Worm (Caenorhabditis elegans) whole organism, L3 larva: Measurements from ENCODE around the gene F15E6.6.

Source experiments
- R02D3.7 ChIP-seq: fragments of 150-350 bp; optimal IDR thresholded peaks from 2 replicates; lab custom pipeline; 2014; ENCODE audit warnings: missing biosample characterization, missing genetic modification characterization
- ZK546.5 ChIP-seq: sonication (generic microtip); optimal IDR thresholded peaks from 2 replicates; lab custom pipeline; 2017; ENCODE audit warnings: missing biosample characterization, missing genetic modification characterization
- ceh-16 ChIP-seq: sonication (generic microtip); optimal IDR thresholded peaks from 2 replicates; lab custom pipeline; 2017; ENCODE audit warnings: missing biosample characterization, missing genetic modification characterization
- ceh-28 ChIP-seq: fragments of 150-350 bp; optimal IDR thresholded peaks from 2 replicates; lab custom pipeline; 2014; ENCODE audit warnings: missing biosample characterization, missing genetic modification reagents, missing genetic modification characterization
- daf-12 ChIP-seq: fragments of 150-350 bp; optimal IDR thresholded peaks from 2 replicates; lab custom pipeline; 2014; ENCODE audit warnings: missing biosample characterization, missing genetic modification reagents, missing genetic modification characterization
- egl-27 ChIP-seq: sonication (generic microtip); optimal IDR thresholded peaks from 4 replicates; lab custom pipeline; 2017; ENCODE audit warnings: missing biosample characterization, missing genetic modification reagents, missing genetic modification characterization
- egl-5 ChIP-seq: fragments of 150-350 bp; optimal IDR thresholded peaks from 2 replicates; lab custom pipeline; 2017; ENCODE audit warnings: missing biosample characterization, missing genetic modification reagents, missing genetic modification characterization, inconsistent platforms
- elt-1 ChIP-seq: fragments of 150-350 bp; optimal IDR thresholded peaks from 2 replicates; lab custom pipeline; 2014; ENCODE audit warnings: missing biosample characterization, missing genetic modification characterization
- elt-2 ChIP-seq: sonication (generic microtip); optimal IDR thresholded peaks from 2 replicates; lab custom pipeline; 2016; ENCODE audit warnings: missing genetic modification reagents, mild to moderate bottlenecking, missing genetic modification characterization, missing compliant biosample characterization
- elt-3 ChIP-seq, 3 experiments: fragments of 150-350 bp in 1 of 3; sonication (generic microtip) in 2 of 3; optimal IDR thresholded peaks; 2 replicates in 2 of 3; 4 replicates in 1 of 3; lab custom pipeline; 2014 to 2017; ENCODE audit warnings: missing biosample characterization in 3 of 3, missing genetic modification characterization in 3 of 3
- eor-1 ChIP-seq, 2 experiments: fragments of 150-350 bp; optimal IDR thresholded peaks; 2 replicates each; lab custom pipeline; 2014 to 2018; ENCODE audit warnings: missing biosample characterization in 2 of 2, missing genetic modification characterization in 2 of 2
- fkh-10 ChIP-seq: sonication (generic microtip); optimal IDR thresholded peaks from 2 replicates; lab custom pipeline; 2017; ENCODE audit warnings: missing biosample characterization, missing genetic modification reagents, missing genetic modification characterization
- fkh-2 ChIP-seq: fragments of 150-350 bp; optimal IDR thresholded peaks from 2 replicates; lab custom pipeline; 2014; ENCODE audit warnings: missing biosample characterization, missing genetic modification reagents, missing genetic modification characterization
- fos-1 ChIP-seq: fragments of 150-350 bp; optimal IDR thresholded peaks from 2 replicates; lab custom pipeline; 2014; ENCODE audit warnings: missing biosample characterization, missing genetic modification characterization
- hmg-11 ChIP-seq: sonication (generic microtip); optimal IDR thresholded peaks from 2 replicates; lab custom pipeline; 2016; ENCODE audit warnings: missing genetic modification characterization, missing compliant biosample characterization
- jun-1 ChIP-seq: fragments of 150-350 bp; optimal IDR thresholded peaks from 2 replicates; lab custom pipeline; 2014; ENCODE audit warnings: missing biosample characterization, missing genetic modification reagents, missing genetic modification characterization
- lin-15B ChIP-seq: fragments of 150-350 bp; optimal IDR thresholded peaks from 2 replicates; lab custom pipeline; 2014; ENCODE audit warnings: missing biosample characterization, missing genetic modification characterization
- lin-39 ChIP-seq: fragments of 150-350 bp; optimal IDR thresholded peaks from 2 replicates; lab custom pipeline; 2018; ENCODE audit warnings: missing biosample characterization, missing genetic modification reagents, missing genetic modification characterization
- lsy-12 ChIP-seq: sonication (generic microtip); optimal IDR thresholded peaks from 2 replicates; lab custom pipeline; 2016; ENCODE audit warnings: mild to moderate bottlenecking, missing genetic modification characterization, missing compliant biosample characterization
- mml-1 ChIP-seq: fragments of 150-350 bp; sonication (generic microtip); optimal IDR thresholded peaks from 3 replicates; lab custom pipeline; 2014; ENCODE audit warnings: missing biosample characterization, missing genetic modification characterization
- nfya-1 ChIP-seq: sonication (generic microtip); optimal IDR thresholded peaks from 2 replicates; lab custom pipeline; 2017; ENCODE audit warnings: missing genetic modification characterization, mild to moderate bottlenecking, missing compliant biosample characterization, antibody characterized with exemption, moderate library complexity; ENCODE audit not compliant: insufficient read depth
- nhr-11 ChIP-seq: fragments of 150-350 bp; optimal IDR thresholded peaks from 2 replicates; lab custom pipeline; 2014; ENCODE audit warnings: missing biosample characterization, missing genetic modification characterization
- nhr-12 ChIP-seq: fragments of 150-350 bp; optimal IDR thresholded peaks from 2 replicates; lab custom pipeline; 2014; ENCODE audit warnings: missing biosample characterization, missing genetic modification characterization
- nhr-23 ChIP-seq: fragments of 150-350 bp; optimal IDR thresholded peaks from 2 replicates; lab custom pipeline; 2014; ENCODE audit warnings: missing biosample characterization, missing genetic modification reagents, missing genetic modification characterization
- nhr-25 ChIP-seq: sonication (generic microtip); optimal IDR thresholded peaks from 2 replicates; lab custom pipeline; 2017; ENCODE audit warnings: missing biosample characterization, missing genetic modification characterization
- nhr-28 ChIP-seq: fragments of 150-350 bp; optimal IDR thresholded peaks from 2 replicates; lab custom pipeline; 2014; ENCODE audit warnings: missing biosample characterization, missing genetic modification characterization
- nhr-43 ChIP-seq: sonication (generic microtip); optimal IDR thresholded peaks from 2 replicates; lab custom pipeline; 2016; ENCODE audit warnings: mild to moderate bottlenecking, missing genetic modification characterization, missing compliant biosample characterization; ENCODE audit not compliant: poor library complexity, severe bottlenecking
- nhr-77 ChIP-seq: fragments of 150-350 bp; optimal IDR thresholded peaks from 2 replicates; lab custom pipeline; 2014; ENCODE audit warnings: missing biosample characterization, missing genetic modification characterization
- pha-4 ChIP-seq: fragments of 150-350 bp; optimal IDR thresholded peaks from 2 replicates; lab custom pipeline; 2014; ENCODE audit warnings: missing biosample characterization, missing genetic modification reagents, missing genetic modification characterization
- sea-2 ChIP-seq: fragments of 150-350 bp; sonication (generic microtip); optimal IDR thresholded peaks from 4 replicates; lab custom pipeline; 2014; ENCODE audit warnings: missing biosample characterization, missing genetic modification reagents, missing genetic modification characterization
- snpc-4 ChIP-seq: fragments of 150-350 bp; optimal IDR thresholded peaks from 2 replicates; lab custom pipeline; 2014; ENCODE audit warnings: missing biosample characterization, missing genetic modification characterization
- unc-62 ChIP-seq: fragments of 150-350 bp; sonication (generic microtip); optimal IDR thresholded peaks from 4 replicates; lab custom pipeline; 2014; ENCODE audit warnings: missing biosample characterization, missing genetic modification reagents, missing genetic modification characterization
- zag-1 ChIP-seq: fragments of 150-350 bp; optimal IDR thresholded peaks from 2 replicates; lab custom pipeline; 2014; ENCODE audit warnings: missing biosample characterization, missing genetic modification characterization
- ztf-11 ChIP-seq: fragments of 150-350 bp; optimal IDR thresholded peaks from 2 replicates; lab custom pipeline; 2014; ENCODE audit warnings: missing biosample characterization, missing genetic modification characterization

F15E6.6 gene

ce11 chrIV:4254989-4255582, 28.8 kb downstream of the F15E6.6 start:
- TF ChIP-seq daf-12 (tag; lab: Kevin White, UChicago) (no peak), R02D3.7 (tag; lab: Kevin White, UChicago) (no peak), hmg-11 (no peak), ceh-28 (no peak), nhr-77 (tag; lab: Kevin White, UChicago) (no peak), fkh-2 (tag; lab: Kevin White, UChicago) (no peak), fkh-10 (no peak), snpc-4 (tag; lab: Kevin White, UChicago) (no peak), sea-2 (GFP tag; lab: Kevin White, UChicago) (no peak)
- TF ChIP-seq, all 47 proteins: peak for 0

DNA sequence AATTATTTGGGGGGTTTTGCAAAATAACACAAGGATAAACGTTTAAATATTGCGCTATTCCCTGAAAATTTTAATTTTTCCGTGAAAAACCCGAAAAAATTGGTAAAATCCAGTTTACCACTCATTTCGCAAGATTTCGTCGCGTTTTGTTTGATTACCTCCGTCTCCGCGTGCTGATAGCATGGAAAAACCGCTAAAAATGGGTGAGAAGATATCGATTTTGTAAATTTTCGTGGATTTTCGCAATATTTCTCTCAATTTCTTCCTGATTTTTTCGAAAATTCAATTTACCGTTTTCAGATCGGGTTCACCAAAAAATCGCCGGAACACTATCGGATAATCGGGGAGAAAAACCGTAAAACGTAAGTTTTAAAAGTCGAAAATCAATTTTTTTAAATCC, 36.1 kb downstream of the F15E6.6 start, which contains the start of gene ama-1:
Gene ama-1, plus strand, starts transcription at position 301 of the 400 bp plus-strand sequence.
- TF ChIP-seq zag-1 (tag; lab: Kevin White, UChicago): no peak

DNA sequence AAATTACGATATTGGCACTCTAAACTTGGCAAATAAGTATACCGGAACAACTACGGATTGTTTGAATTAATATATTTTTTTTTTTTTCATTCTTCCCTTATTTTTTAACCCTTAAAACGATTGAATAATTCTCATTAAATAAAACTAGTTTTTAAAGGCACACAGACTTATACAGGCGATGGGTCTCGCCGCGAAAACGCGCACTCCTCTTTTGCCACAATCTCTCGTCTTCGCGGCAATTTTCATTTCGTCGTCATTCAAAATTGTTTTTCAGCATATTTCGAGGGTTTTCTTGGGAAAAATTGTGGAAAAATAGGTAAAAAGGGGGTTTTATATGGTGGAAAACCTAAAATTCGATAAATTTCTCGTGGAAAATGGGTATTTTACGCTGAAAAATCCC, 36.6 kb downstream of the F15E6.6 start:
- TF ChIP-seq nhr-25 (peak; percentile 62), nhr-28 (tag; lab: Kevin White, UChicago) (no peak), nhr-77 (tag; lab: Kevin White, UChicago) (no peak), ztf-11 (tag; lab: Kevin White, UChicago) (no peak), fkh-2 (tag; lab: Kevin White, UChicago) (no peak), lin-15B (tag; lab: Kevin White, UChicago) (peak; percentile 55), jun-1 (tag; lab: Kevin White, UChicago) (no peak), lsy-12 (tag; lab: Kevin White, UChicago) (no peak), hmg-11 (peak; percentile 36), lin-39 (tag; lab: Kevin White, UChicago) (peak; percentile 31), ZK546.5 (tag; lab: Kevin White, UChicago) (no peak), nhr-23 (peak; percentile 58), egl-5 (tag; lab: Kevin White, UChicago) (peak; percentile 70), pha-4 (tag; lab: Kevin White, UChicago) (peak; percentile 71), egl-27 (tag; lab: Kevin White, UChicago) (no peak), fkh-10 (no peak), elt-2 (tag; lab: Kevin White, UChicago) (peak; percentile 33), ceh-16 (no peak)

DNA sequence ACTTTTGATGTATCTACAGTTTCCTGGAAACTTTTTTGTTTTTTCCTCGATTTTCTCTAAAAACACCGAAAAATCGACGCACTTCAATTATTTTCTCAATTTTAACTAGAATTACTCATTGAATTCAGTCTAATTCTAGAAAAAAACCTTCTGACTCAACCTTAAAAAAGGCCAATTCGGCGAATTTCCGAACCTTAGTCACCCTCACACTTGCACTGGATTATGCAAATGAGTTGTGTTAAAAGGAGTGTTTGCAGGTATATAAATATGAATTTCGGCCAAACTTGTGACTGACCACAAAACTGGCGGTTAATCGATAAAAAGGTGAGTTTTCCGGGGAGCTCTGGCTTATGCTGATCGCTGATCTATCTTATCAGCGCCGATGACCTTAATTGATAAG, 37.4 kb downstream of the F15E6.6 start, which contains the start of gene ttr-20:
Gene ttr-20, plus strand, starts transcription at position 301 of the 400 bp plus-strand sequence.
- no peak for TF ChIP-seq egl-5 (tag; lab: Kevin White, UChicago)
- TF ChIP-seq eor-1 (tag; optimal IDR thresholded peaks at IDR 0.05; lab: Kevin White, UChicago): no peak
- TF ChIP-seq lin-15B (tag; lab: Kevin White, UChicago): no peak

DNA sequence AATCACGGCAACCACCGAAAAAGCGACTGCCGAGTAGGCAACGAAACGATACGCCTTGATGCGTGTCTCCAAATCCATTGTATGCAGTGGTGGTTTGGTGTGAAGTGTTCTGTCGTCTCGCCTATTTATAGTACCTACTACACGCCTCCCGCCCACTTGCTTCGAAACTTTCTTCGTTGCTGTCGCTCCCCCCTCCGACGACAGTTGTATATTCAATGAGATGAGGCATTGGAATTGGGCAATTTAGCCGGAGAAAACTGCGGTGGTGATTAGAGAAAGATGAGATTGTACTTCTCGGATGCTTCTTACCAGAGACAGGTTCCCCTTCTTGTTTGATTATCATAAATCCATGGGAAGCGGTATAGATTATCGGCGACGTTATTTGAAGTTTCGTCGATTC, 39.4 kb downstream of the F15E6.6 start, which contains the start of gene col-34:
Gene col-34, minus strand, starts transcription at position 101 of the 400 bp plus-strand sequence.
- no peak for TF ChIP-seq nhr-11 (tag; lab: Kevin White, UChicago)
- TF ChIP-seq lin-15B (tag; lab: Kevin White, UChicago): no peak
- peak; percentile 15 for TF ChIP-seq egl-5 (tag; lab: Kevin White, UChicago)

- TF ChIP-seq fos-1 (tag; lab: Kevin White, UChicago) (no peak), fkh-10 (no peak), elt-1 (tag; lab: Kevin White, UChicago) (no peak), fkh-2 (tag; lab: Kevin White, UChicago) (no peak), nhr-43 (tag; lab: Kevin White, UChicago) (no peak), nhr-23 (no peak), ceh-16 (no peak), egl-5 (tag; lab: Kevin White, UChicago) (no peak), lin-15B (tag; lab: Kevin White, UChicago) (no peak), lsy-12 (tag; lab: Kevin White, UChicago) (no peak), unc-62 (GFP tag; lab: Kevin White, UChicago) (no peak), jun-1 (tag; lab: Kevin White, UChicago) (no peak), ZK546.5 (tag; lab: Kevin White, UChicago) (no peak), nfya-1 (tag; lab: Kevin White, UChicago) (no peak), eor-1 (tag; optimal IDR thresholded peaks at IDR 0.05; lab: Kevin White, UChicago) (no peak), nhr-12 (no peak), mml-1 (tag; lab: Kevin White, UChicago) (no peak), elt-3 (tag; optimal IDR thresholded peaks at IDR 0.05; lab: Kevin White, UChicago) (no peak), nhr-25 (no peak), nhr-77 (tag; lab: Kevin White, UChicago) (no peak)
Measured at ce11 chrIV:4243830-4244406, 40.0 kb downstream of the F15E6.6 start.
